Fruit fly (Drosophila melanogaster) whole organism, adult: ENCODE data around the gene HIP-R.

Source experiments
- CG11617 ChIP-seq: fragments of 200-800 bp; sonication (Bioruptor generic); optimal IDR thresholded peaks from 2 replicates; lab custom pipeline; 2017; ENCODE audit warnings: mild to moderate bottlenecking, missing biosample characterization, missing genetic modification reagents, missing genetic modification characterization
- CG12768 ChIP-seq: fragments of 200-800 bp; sonication (Bioruptor generic); optimal IDR thresholded peaks from 2 replicates; lab custom pipeline; 2017; ENCODE audit warnings: missing biosample characterization, missing genetic modification characterization, mild to moderate bottlenecking, moderate library complexity, missing genetic modification reagents
- CG14711 ChIP-seq: fragments of 200-800 bp; sonication (Bioruptor generic); optimal IDR thresholded peaks from 2 replicates; lab custom pipeline; 2018; ENCODE audit warnings: missing biosample characterization, mild to moderate bottlenecking, missing genetic modification characterization, moderate library complexity
- CG1620 ChIP-seq: fragments of 200-800 bp; sonication (Bioruptor generic); optimal IDR thresholded peaks from 2 replicates; lab custom pipeline; 2016; ENCODE audit warnings: missing biosample characterization, missing genetic modification characterization
- CG33017 ChIP-seq: fragments of 200-800 bp; sonication (Bioruptor generic); optimal IDR thresholded peaks from 2 replicates; lab custom pipeline; 2018; ENCODE audit warnings: missing biosample characterization, mild to moderate bottlenecking, missing genetic modification characterization, moderate library complexity
- CG5204 ChIP-seq: fragments of 200-800 bp; sonication (Bioruptor generic); optimal IDR thresholded peaks from 2 replicates; lab custom pipeline; 2016; ENCODE audit warnings: missing biosample characterization, missing genetic modification characterization
- CG7045 ChIP-seq: fragments of 200-800 bp; sonication (Bioruptor generic); optimal IDR thresholded peaks from 2 replicates; lab custom pipeline; 2017; ENCODE audit warnings: missing biosample characterization, mild to moderate bottlenecking, missing genetic modification characterization
- CG7101 ChIP-seq: fragments of 200-800 bp; sonication (Bioruptor generic); optimal IDR thresholded peaks from 2 replicates; lab custom pipeline; 2018; ENCODE audit warnings: missing biosample characterization, mild to moderate bottlenecking, missing genetic modification characterization, moderate library complexity
- Clk ChIP-seq: fragments of 200-800 bp; sonication (Bioruptor generic); optimal IDR thresholded peaks from 2 replicates; lab custom pipeline; 2017; ENCODE audit warnings: missing biosample characterization, missing genetic modification characterization
- Crg-1 ChIP-seq: fragments of 200-800 bp; sonication (Bioruptor generic); optimal IDR thresholded peaks from 2 replicates; lab custom pipeline; 2016; ENCODE audit warnings: missing biosample characterization, missing genetic modification characterization
- Hr96 ChIP-seq: fragments of 200-800 bp; sonication (Bioruptor generic); optimal IDR thresholded peaks from 2 replicates; lab custom pipeline; 2016; ENCODE audit warnings: missing biosample characterization, missing genetic modification characterization
- Mnt ChIP-seq: fragments of 200-800 bp; sonication (Bioruptor generic); optimal IDR thresholded peaks from 2 replicates; lab custom pipeline; 2016; ENCODE audit warnings: missing biosample characterization, mild to moderate bottlenecking, missing genetic modification characterization
- bab1 ChIP-seq: fragments of 200-800 bp; sonication (Bioruptor generic); optimal IDR thresholded peaks from 3 replicates; lab custom pipeline; 2019; ENCODE audit warnings: missing biosample characterization, mild to moderate bottlenecking, missing genetic modification characterization, moderate library complexity
- cic ChIP-seq: fragments of 200-800 bp; sonication (Bioruptor generic); optimal IDR thresholded peaks from 2 replicates; lab custom pipeline; 2017; ENCODE audit warnings: missing biosample characterization, mild to moderate bottlenecking, missing genetic modification characterization, moderate library complexity
- cnc ChIP-seq, 2 experiments: fragments of >200 bp; optimal IDR thresholded peaks; 2 replicates each; lab custom pipeline; 2017
- kay ChIP-seq: fragments of 200-800 bp; sonication (Bioruptor generic); peaks from one replicate; lab custom pipeline; 2016; ENCODE audit warnings: missing biosample characterization, missing genetic modification characterization, borderline replicate concordance
- ovo ChIP-seq: fragments of 200-800 bp; sonication (Bioruptor generic); optimal IDR thresholded peaks from 2 replicates; lab custom pipeline; 2016; ENCODE audit warnings: missing biosample characterization, missing genetic modification characterization
- pad ChIP-seq: fragments of 200-800 bp; sonication (Bioruptor generic); optimal IDR thresholded peaks from 3 replicates; lab custom pipeline; 2017; ENCODE audit warnings: missing biosample characterization, missing genetic modification characterization, mild to moderate bottlenecking, moderate library complexity, missing genetic modification reagents
- tj ChIP-seq: fragments of 200-800 bp; sonication (Bioruptor generic); optimal IDR thresholded peaks from 3 replicates; lab custom pipeline; 2017; ENCODE audit warnings: missing biosample characterization, mild to moderate bottlenecking, missing genetic modification characterization, moderate library complexity
- toe ChIP-seq: fragments of 200-800 bp; sonication (Bioruptor generic); optimal IDR thresholded peaks from 2 replicates; lab custom pipeline; 2016; ENCODE audit warnings: missing biosample characterization, missing genetic modification characterization

Gene HIP-R

DNA sequence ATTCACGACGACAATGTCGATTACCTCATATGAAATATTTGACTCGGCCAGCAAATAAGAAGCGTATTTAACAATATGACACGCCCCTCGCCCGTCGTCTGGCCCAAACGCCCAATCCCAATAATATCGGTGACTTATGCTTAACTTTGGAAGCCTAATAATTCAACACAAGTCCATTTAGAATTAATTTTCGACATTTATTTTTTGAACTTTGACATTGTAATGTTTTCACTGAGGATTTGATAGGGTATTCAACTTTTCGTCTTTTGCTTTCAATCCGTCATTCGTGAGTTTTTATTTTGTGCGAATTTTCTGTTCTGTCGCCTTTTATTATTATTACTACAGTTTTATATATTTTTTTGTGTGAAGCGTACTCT lies 17.3 kb upstream of the HIP-R start:
- no peak for TF ChIP-seq CG12768 (GFP tag; lab: Kevin White, UChicago)
- no peak for TF ChIP-seq kay (GFP tag; lab: Kevin White, UChicago)
- no peak for TF ChIP-seq CG5204
- TF ChIP-seq toe (GFP tag; lab: Kevin White, UChicago), result no peak
- no peak for TF ChIP-seq CG14711 (tag; lab: Kevin White, UChicago)
- no peak for TF ChIP-seq CG11617 (GFP tag; lab: Kevin White, UChicago)
- TF ChIP-seq CG7045, result no peak
- TF ChIP-seq ovo (GFP tag; lab: Kevin White, UChicago), result no peak
- no peak for TF ChIP-seq CG7101 (tag; lab: Kevin White, UChicago)
- no peak for TF ChIP-seq cnc (optimal IDR thresholded peaks at IDR 0.05; lab: Kevin White, UChicago)
- TF ChIP-seq Crg-1 (GFP tag; lab: Kevin White, UChicago), result no peak

DNA sequence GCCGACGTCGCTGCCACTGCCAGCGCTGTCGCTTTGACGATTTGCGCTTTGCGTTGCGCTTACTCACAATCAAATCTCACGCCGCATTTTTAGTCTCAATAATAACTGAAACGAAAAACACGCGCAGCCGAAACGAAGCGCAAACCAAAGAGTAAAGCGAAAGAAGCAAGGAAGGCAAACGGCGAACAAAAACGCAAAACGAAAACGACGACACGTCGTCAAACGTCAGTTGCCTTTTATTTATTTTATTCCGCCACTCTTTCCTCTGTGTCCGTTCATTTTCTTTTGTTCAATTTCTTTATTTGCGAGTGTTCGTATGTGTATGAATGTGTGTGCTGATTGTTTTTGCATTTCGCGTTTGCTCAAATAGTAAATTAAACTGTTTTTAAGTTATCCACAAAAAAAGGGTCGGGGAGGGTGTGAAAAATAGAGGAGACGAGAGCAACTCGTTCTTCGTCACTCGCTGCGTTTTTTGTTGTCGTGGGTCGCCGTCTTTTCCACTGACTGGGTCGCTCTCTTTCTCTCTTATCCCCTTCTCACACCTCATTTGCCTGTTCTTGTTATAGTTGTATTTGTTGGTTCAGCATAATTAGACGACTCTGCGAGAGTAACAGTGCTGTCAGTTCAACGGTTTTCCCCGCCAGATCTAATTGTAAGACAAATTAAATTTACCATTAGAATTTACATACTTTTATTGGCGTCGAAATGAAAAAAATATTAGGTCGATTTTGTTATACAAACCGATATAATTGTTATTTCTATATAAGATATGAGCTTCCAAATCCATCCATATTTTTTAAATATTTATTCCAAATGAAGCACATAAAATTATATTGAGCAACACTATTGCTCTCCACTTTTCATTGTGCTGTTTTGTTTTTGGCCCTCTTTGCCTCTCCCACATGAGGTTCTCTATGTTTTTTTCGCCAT lies 16.7 kb upstream of the HIP-R start:
- peak; percentile 20 for TF ChIP-seq CG1620 (GFP tag; lab: Kevin White, UChicago)
- peak; percentile 44 for TF ChIP-seq CG33017 (tag; lab: Kevin White, UChicago)
- TF ChIP-seq CG7045, result peak; percentile 8
- peak; percentile 63 for TF ChIP-seq CG11617 (GFP tag; lab: Kevin White, UChicago)
- peak; percentile 82 for TF ChIP-seq tj
- TF ChIP-seq bab1, result peak; percentile 89
- no peak for TF ChIP-seq Clk
- TF ChIP-seq pad (GFP tag; lab: Kevin White, UChicago), result peak; percentile 85
- peak; percentile 29 for TF ChIP-seq cic
- TF ChIP-seq Mnt (GFP tag; lab: Kevin White, UChicago), result peak; percentile 37
- TF ChIP-seq kay (GFP tag; lab: Kevin White, UChicago), result peak; percentile 97
- no peak for TF ChIP-seq ovo (GFP tag; lab: Kevin White, UChicago)
- TF ChIP-seq CG7101 (tag; lab: Kevin White, UChicago), result peak; percentile 85
- no peak for TF ChIP-seq CG12768 (GFP tag; lab: Kevin White, UChicago)
- no peak for TF ChIP-seq cnc (optimal IDR thresholded peaks at IDR 0.05; lab: Kevin White, UChicago)
- no peak for TF ChIP-seq toe (GFP tag; lab: Kevin White, UChicago)
- no peak for TF ChIP-seq CG5204
- TF ChIP-seq CG14711 (tag; lab: Kevin White, UChicago), result peak; percentile 74
- TF ChIP-seq Crg-1 (GFP tag; lab: Kevin White, UChicago), result no peak
- TF ChIP-seq Hr96 (GFP tag; lab: Kevin White, UChicago), result no peak

DNA sequence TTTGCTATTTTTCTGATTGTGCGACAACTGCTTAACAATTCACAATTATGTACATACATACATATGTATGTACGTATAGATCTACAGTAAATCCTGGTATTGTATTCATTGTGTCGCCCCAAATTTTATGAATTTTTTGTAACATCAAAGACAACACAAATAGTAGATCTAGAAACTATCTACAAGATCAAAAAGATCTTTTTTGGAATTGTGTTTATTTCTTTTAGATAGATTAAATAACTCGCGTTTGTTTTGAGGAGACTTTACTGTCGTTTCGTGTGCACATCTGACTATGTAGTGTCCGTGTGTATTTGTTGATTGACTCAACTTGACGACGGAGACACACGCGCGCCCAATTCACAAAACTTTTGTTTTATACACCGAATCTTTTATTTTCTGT lies 15.5 kb upstream of the HIP-R start:
- TF ChIP-seq CG7045 (peak; percentile 88), cic (peak; percentile 65), CG11617 (GFP tag; lab: Kevin White, UChicago) (peak; percentile 93), Crg-1 (GFP tag; lab: Kevin White, UChicago) (peak; percentile 93), ovo (GFP tag; lab: Kevin White, UChicago) (peak; percentile 81), Mnt (GFP tag; lab: Kevin White, UChicago) (peak; percentile 83), CG1620 (GFP tag; lab: Kevin White, UChicago) (peak; percentile 95), cnc (optimal IDR thresholded peaks at IDR 0.05; lab: Kevin White, UChicago) (no peak), CG5204 (peak; percentile 84), toe (GFP tag; lab: Kevin White, UChicago) (peak; percentile 74), tj (peak; percentile 84), pad (GFP tag; lab: Kevin White, UChicago) (peak; percentile 87), Hr96 (GFP tag; lab: Kevin White, UChicago) (peak; percentile 91), CG12768 (GFP tag; lab: Kevin White, UChicago) (peak; percentile 81), CG14711 (tag; lab: Kevin White, UChicago) (peak; percentile 95), bab1 (peak; percentile 100), CG33017 (tag; lab: Kevin White, UChicago) (peak; percentile 93), Clk (peak; percentile 75), CG7101 (tag; lab: Kevin White, UChicago) (peak; percentile 99), kay (GFP tag; lab: Kevin White, UChicago) (peak; percentile 89)

DNA sequence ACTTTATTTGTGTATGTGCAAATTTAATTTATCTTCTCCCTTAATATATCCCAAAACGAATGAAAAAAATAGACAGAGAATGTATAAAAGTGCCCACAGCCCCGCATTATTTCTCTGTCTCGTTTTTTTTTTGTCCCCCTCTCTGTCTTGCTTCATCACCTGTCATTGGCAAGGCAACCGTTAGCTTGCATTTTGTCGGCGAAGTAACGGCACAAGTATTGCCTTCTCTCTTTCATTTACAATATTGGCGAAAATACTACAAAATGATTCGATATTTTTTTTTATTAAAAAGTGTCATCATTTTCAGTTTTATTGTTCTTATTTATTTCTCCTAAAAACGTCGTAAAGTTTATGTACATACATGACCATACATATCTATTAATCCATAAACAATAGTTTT lies 14.6 kb upstream of the HIP-R start:
- TF ChIP-seq pad (GFP tag; lab: Kevin White, UChicago) (peak; percentile 75), ovo (GFP tag; lab: Kevin White, UChicago) (peak; percentile 98), Crg-1 (GFP tag; lab: Kevin White, UChicago) (no peak)

DNA sequence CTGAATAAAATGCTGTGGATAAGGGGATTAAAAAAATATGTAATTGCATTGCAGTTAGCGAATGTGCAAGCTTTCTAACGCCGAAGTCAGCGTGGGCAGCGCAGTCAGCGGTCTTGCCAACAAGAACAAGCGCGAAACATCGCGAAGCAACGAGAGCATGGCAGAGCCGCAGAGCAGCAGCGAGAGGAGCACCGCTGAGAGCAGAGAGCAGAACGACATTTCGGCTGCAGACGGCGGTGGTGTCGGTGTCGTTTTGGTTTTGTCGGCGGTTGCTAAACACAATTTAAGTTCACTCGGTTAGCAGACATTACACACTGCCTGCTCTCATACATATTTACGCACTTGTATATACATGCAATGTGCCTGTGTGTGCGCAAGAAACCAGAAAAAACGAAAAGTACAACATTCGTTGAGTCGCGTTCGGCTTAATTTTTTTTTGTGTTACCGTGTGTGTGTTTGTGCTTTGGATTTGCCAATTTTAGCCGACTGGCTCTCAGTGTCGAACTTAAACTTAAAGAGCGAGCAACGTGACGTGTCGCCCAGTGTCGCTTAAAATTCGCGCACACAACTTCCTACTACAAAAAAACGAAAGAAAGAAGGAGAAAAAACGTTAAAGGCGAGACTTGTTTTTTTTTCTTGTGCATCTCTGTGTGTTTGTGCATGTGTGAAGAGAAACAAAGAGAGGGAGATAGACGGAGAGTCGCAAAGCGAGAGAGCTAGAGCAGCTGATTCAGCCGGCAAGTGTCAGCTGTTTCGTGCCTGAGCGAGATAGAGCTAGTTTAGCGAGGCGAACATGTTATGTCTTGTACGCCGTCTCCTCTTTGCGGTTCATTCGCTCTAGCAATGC lies 13.7 kb upstream of the HIP-R start:
- TF ChIP-seq Clk (no peak), CG12768 (GFP tag; lab: Kevin White, UChicago) (peak; percentile 76), CG11617 (GFP tag; lab: Kevin White, UChicago) (peak; percentile 79), ovo (GFP tag; lab: Kevin White, UChicago) (peak; percentile 74), CG1620 (GFP tag; lab: Kevin White, UChicago) (no peak), CG7045 (peak; percentile 36), Crg-1 (GFP tag; lab: Kevin White, UChicago) (no peak), bab1 (peak; percentile 38), kay (GFP tag; lab: Kevin White, UChicago) (peak; percentile 83), tj (peak; percentile 54), CG14711 (tag; lab: Kevin White, UChicago) (no peak), cnc (optimal IDR thresholded peaks at IDR 0.05; lab: Kevin White, UChicago) (no peak), toe (GFP tag; lab: Kevin White, UChicago) (no peak), Hr96 (GFP tag; lab: Kevin White, UChicago) (peak; percentile 62), CG5204 (peak; percentile 3), pad (GFP tag; lab: Kevin White, UChicago) (peak; percentile 28), cic (peak; percentile 81), CG33017 (tag; lab: Kevin White, UChicago) (peak; percentile 60), CG7101 (tag; lab: Kevin White, UChicago) (peak; percentile 56), Mnt (GFP tag; lab: Kevin White, UChicago) (peak; percentile 60)
